Fruit fly (Drosophila melanogaster): ENCODE data around the gene CG14323.
A peak's percentile ranks its signal among the peaks of the same experiment; 100 is the strongest.

CG14323 gene

DNA sequence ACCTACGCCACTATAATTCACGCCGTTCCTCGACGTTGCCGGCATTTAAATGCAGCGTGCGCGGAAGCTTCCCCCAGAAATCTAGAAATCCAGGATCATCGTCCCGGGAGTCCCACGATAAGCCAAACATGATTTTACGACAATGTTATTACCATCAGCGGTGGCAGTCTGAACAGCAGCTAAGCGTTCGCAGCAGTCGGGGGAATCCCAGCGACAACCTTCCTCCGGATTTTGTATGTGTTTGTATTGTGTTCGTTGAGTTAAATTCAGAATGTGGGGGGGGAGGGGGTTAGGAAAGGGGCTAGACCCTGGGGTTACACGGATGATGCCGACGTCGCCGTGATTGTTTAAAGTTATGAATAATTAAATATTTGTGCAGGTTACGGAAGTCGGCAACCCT is 22.1 kb upstream of the CG14323 start:
- TF ChIP-seq svp (GFP tag), result peak; percentile 77
- no peak for TF ChIP-seq CG34406 (GFP tag; optimal IDR thresholded peaks at IDR 0.05)
- TF ChIP-seq achi (GFP tag; optimal IDR thresholded peaks at IDR 0.05), result no peak

DNA sequence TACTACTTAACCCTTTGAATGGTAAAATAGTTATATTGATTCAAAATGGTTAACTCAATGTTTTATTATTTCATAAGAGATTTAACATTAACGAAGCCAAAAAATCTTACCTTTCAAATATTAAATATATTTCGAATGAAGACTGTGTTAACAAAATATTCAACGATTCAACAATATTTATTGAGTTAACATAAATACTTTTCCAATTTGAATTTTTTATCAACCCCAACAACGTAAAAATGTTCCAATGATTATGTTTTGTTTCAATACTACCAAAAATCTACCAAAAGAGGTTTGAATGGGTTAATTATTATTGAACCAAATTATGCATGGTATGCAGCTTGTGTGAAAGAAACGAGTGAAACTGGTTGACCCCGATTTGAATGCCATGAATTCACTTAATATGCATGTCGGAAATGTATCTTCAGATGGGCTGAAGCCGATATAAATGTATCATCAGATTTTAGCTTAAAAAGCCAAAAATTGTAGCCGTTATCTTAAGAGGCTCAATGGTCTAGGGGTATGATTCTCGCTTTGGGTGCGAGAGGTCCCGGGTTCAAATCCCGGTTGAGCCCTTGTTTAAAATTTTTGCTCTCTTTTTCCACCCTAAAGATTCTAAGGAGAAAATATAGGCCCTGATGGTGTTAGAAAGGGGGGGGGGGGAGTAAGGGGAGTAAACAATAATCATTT is 9.4 kb upstream of the CG14323 start:
- TF ChIP-seq CG6854 (GFP tag; optimal IDR thresholded peaks at IDR 0.05), result no peak
- TF ChIP-seq CG16779 (tag; optimal IDR thresholded peaks at IDR 0.05), result no peak
- no peak for TF ChIP-seq ss (GFP tag; optimal IDR thresholded peaks at IDR 0.05)
- no peak for TF ChIP-seq CG8632 (GFP tag; optimal IDR thresholded peaks at IDR 0.05)
- no peak for TF ChIP-seq CG8119 (GFP tag; IDR thresholded peaks at IDR 0.05)
- no peak for TF ChIP-seq esn (GFP tag; optimal IDR thresholded peaks at IDR 0.05)
- no peak for TF ChIP-seq Gug (GFP tag; IDR thresholded peaks at IDR 0.05)
- TF ChIP-seq Eip78C (GFP tag), result peak; percentile 81
- peak; percentile 44 for TF ChIP-seq svp (GFP tag)
- no peak for TF ChIP-seq CG6808 (GFP tag; optimal IDR thresholded peaks at IDR 0.05)
- TF ChIP-seq CG1621 (tag; optimal IDR thresholded peaks at IDR 0.05), result no peak
- no peak for TF ChIP-seq CG4318 (GFP tag; optimal IDR thresholded peaks at IDR 0.05)
- no peak for TF ChIP-seq Hr39 (GFP tag; optimal IDR thresholded peaks at IDR 0.05)
- no peak for TF ChIP-seq Sox14 (GFP tag; optimal IDR thresholded peaks at IDR 0.05)
- no peak for TF ChIP-seq CG10669 (GFP tag; optimal IDR thresholded peaks at IDR 0.05)

DNA sequence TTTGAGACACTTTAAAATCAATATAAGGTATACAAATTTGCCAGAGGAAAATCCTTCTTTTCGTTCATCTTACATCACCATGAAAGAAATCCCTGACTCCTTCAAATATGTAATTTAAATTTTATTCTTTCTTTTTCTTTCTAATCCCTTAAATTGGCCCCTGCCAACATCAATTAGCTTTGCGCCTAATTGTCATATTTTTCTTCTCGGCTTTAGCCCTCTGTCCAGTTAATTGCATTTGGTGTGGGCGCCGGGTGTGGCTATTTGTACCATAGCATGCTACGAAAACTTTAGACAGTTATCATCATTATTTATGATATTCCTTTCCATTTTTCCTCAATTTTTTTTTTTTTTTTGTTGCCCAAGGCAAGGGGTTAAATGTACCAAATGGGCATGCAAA is 8.5 kb upstream of the CG14323 start, which contains the start of gene CG43175:
TSS of gene CG43175 (plus strand) at position 301 of the 400 bp plus-strand sequence.
- TF ChIP-seq Met (GFP tag; optimal IDR thresholded peaks at IDR 0.05) (no peak), CG8632 (GFP tag; optimal IDR thresholded peaks at IDR 0.05) (no peak)

DNA sequence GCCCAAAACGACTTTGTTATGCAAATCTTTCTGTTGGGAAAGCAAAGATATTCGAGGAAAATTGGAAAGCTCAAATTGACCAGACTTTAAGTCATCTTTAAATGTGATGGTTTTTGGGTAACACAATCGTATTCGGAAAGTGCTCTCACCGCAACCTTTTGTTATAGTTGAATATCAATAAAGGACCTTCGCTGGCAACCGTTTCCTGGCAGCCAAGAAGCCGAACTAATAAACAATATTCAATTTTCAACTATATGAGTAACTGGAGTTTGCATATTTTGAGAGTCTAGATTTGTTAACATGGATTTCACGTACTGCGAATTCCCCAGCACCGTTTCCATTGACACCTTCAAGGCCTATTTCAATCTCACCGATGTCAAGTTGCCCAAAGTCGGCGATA is 4.9 kb upstream of the CG14323 start, which contains the start of gene CG14325:
TSS of gene CG14325 (plus strand) at position 301 of the 400 bp plus-strand sequence.
- TF ChIP-seq Eip75B (GFP tag; optimal IDR thresholded peaks at IDR 0.05) (no peak), Eip93F (GFP tag; optimal IDR thresholded peaks at IDR 0.05) (no peak), CG10631 (GFP tag; optimal IDR thresholded peaks at IDR 0.05) (no peak), CG8632 (GFP tag; optimal IDR thresholded peaks at IDR 0.05) (no peak), CG6854 (GFP tag; optimal IDR thresholded peaks at IDR 0.05) (no peak), vri (GFP tag; optimal IDR thresholded peaks at IDR 0.05) (no peak), Sox14 (GFP tag; optimal IDR thresholded peaks at IDR 0.05) (no peak), CG9139 (GFP tag; optimal IDR thresholded peaks at IDR 0.05) (no peak), Smox (GFP tag; optimal IDR thresholded peaks at IDR 0.05) (no peak), CG11762 (GFP tag; optimal IDR thresholded peaks at IDR 0.05; ENCODE audit: insufficient read depth) (no peak), CG6276 (GFP tag; optimal IDR thresholded peaks at IDR 0.05) (no peak), Hr39 (GFP tag; optimal IDR thresholded peaks at IDR 0.05) (no peak), CG31627 (GFP tag; optimal IDR thresholded peaks at IDR 0.05) (no peak), Gug (GFP tag; IDR thresholded peaks at IDR 0.05) (no peak), net (GFP tag; optimal IDR thresholded peaks at IDR 0.05) (no peak), CG10669 (GFP tag; optimal IDR thresholded peaks at IDR 0.05) (no peak)

DNA sequence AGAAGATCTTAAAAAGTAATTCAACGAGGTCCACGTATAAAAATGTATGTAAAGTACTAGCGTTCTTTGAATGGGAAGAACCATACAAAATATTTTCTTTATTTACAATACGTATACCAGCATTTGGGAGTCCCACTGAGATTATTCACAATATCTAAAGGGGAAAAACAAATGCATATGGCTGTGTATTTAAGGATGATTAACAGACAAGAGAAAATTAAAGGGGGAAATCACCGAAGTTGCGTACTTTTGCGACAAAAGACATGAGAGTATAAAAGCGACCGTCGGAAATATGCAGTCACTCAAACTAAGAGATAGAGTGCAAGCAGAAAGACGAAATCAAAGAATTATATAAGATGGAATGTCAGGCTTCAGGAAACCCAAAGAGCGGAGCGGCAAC is 3.1 kb upstream of the CG14323 start, which contains the start of gene AttD:
TSS of gene AttD (plus strand) at position 301 of the 400 bp plus-strand sequence.
- no peak for TF ChIP-seq Ets96B (tag; optimal IDR thresholded peaks at IDR 0.05)
- no peak for TF ChIP-seq achi (GFP tag; optimal IDR thresholded peaks at IDR 0.05)
- TF ChIP-seq Eip78C (GFP tag), result peak; percentile 25

DNA sequence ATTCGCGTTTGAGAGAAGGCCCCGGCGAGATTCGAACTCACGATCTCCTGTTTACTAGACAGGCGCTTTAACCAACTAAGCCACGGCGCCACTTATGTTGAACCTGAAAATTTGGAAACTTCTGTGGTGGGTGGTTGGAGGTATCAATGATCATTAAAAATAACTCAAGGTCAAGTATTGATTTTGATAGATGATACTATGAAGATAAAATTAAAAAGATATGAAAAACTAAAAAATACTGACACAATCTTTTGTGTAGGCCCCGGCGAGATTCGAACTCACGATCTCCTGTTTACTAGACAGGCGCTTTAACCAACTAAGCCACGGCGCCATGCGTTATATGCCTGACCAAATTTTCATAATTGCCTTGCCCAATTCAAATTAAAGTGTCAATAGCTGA is 2.6 kb upstream of the CG14323 start:
- no peak for TF ChIP-seq cyc (GFP tag; optimal IDR thresholded peaks at IDR 0.05)
- TF ChIP-seq CG6808 (GFP tag; optimal IDR thresholded peaks at IDR 0.05), result no peak
- no peak for TF ChIP-seq Ets96B (tag; optimal IDR thresholded peaks at IDR 0.05)
- TF ChIP-seq Eip93F (GFP tag; optimal IDR thresholded peaks at IDR 0.05), result no peak
- TF ChIP-seq eg (GFP tag; IDR thresholded peaks at IDR 0.05), result no peak
- TF ChIP-seq ss (GFP tag; optimal IDR thresholded peaks at IDR 0.05), result no peak
- TF ChIP-seq dac (GFP tag; optimal IDR thresholded peaks at IDR 0.05), result no peak
- no peak for TF ChIP-seq acj6 (GFP tag; optimal IDR thresholded peaks at IDR 0.05)
- TF ChIP-seq CG9139 (GFP tag; optimal IDR thresholded peaks at IDR 0.05), result no peak
- no peak for TF ChIP-seq fd85E (GFP tag; optimal IDR thresholded peaks at IDR 0.05)
- peak; percentile 53 for TF ChIP-seq svp (GFP tag)
- TF ChIP-seq CG16779 (tag; optimal IDR thresholded peaks at IDR 0.05), result no peak
- no peak for TF ChIP-seq CG6792 (GFP tag; optimal IDR thresholded peaks at IDR 0.05)
- TF ChIP-seq net (GFP tag; optimal IDR thresholded peaks at IDR 0.05), result no peak
- no peak for TF ChIP-seq spab (GFP tag; optimal IDR thresholded peaks at IDR 0.05)
- peak; percentile 48 for TF ChIP-seq Eip78C (GFP tag)

Measured in whole organism, prepupa.